Fruit fly (Drosophila melanogaster) whole organism, embryonic: ENCODE results near the gene CG33093.
A peak's percentile ranks its signal among the peaks of the same experiment; 100 is the strongest.

Source experiments
- Deaf1 ChIP-seq: fragments of 200-800 bp; optimal IDR thresholded peaks from 3 replicates; lab custom pipeline; 2019; ENCODE audit warnings: missing biosample characterization, mild to moderate bottlenecking, missing genetic modification characterization, moderate library complexity
- Hr78 ChIP-seq, 2 experiments: fragments of 200-800 bp in 1 of 2; fragments of >200 bp in 1 of 2; sonication (Bioruptor generic) in 1 of 2; optimal IDR thresholded peaks; 2 replicates each; lab custom pipeline; 2017 to 2019; ENCODE audit warnings: missing biosample characterization in 2 of 2, missing genetic modification characterization in 2 of 2, mild to moderate bottlenecking in 1 of 2, moderate library complexity in 1 of 2

dm6 chr3R:22494523-22495309 is 37.0 kb downstream of the CG33093 start:
- peak; percentile 66 for TF ChIP-seq Deaf1 (tag; lab: Kevin White, UChicago)
- no peak for TF ChIP-seq Hr78 (GFP tag; optimal IDR thresholded peaks at IDR 0.05; lab: Kevin White, UChicago)
